Fruit fly (Drosophila melanogaster): ENCODE measurements around the gene Srx.

Gene Srx

dm6 chrX:17829083-17829997, 27.4 kb upstream of the Srx start (continued):
- TF ChIP-seq CG15011 (GFP tag; optimal IDR thresholded peaks at IDR 0.05) (peak; percentile 33), ftz-f1 (GFP tag; optimal IDR thresholded peaks at IDR 0.05) (no peak), CG11093 (GFP tag; IDR thresholded peaks at IDR 0.05) (no peak), CG12236 (GFP tag; optimal IDR thresholded peaks at IDR 0.05) (peak; percentile 10), Xrp1 (GFP tag; IDR thresholded peaks at IDR 0.05) (peak; percentile 67), CG6654 (GFP tag; optimal IDR thresholded peaks at IDR 0.05) (peak; percentile 44), CG15601 (tag; optimal IDR thresholded peaks at IDR 0.05) (peak; percentile 77), CG18764 (GFP tag; optimal IDR thresholded peaks at IDR 0.05) (peak; percentile 6), Mrtf (GFP tag; IDR thresholded peaks at IDR 0.05) (0 out of 3 replicates have a peak, but pooled peaks have one; percentile 5), sima (GFP tag; optimal IDR thresholded peaks at IDR 0.05) (no peak), hb (GFP tag; IDR thresholded peaks at IDR 0.05; ENCODE audit: partially characterized antibody) (no peak), Lhr (GFP tag; optimal IDR thresholded peaks at IDR 0.05) (peak; percentile 70), sens (GFP tag) (peak; percentile 90), kay (GFP tag; optimal IDR thresholded peaks at IDR 0.05) (peak; percentile 10), fu2 (GFP tag; optimal IDR thresholded peaks at IDR 0.05) (no peak), HLH3B (GFP tag; IDR thresholded peaks at IDR 0.05) (peak; percentile 46), tio (GFP tag; optimal IDR thresholded peaks at IDR 0.05) (peak; percentile 44), abd-A (tag; optimal IDR thresholded peaks at IDR 0.05) (peak; percentile 25), CG8924 (tag; optimal IDR thresholded peaks at IDR 0.05) (peak; percentile 75), Mes4 (GFP tag; optimal IDR thresholded peaks at IDR 0.05) (peak; percentile 28), Tbp (GFP tag; optimal IDR thresholded peaks at IDR 0.05) (no peak), sob (GFP tag; IDR thresholded peaks at IDR 0.05) (no peak; the same call in 1 of the 2 replicates), yki (optimal IDR thresholded peaks at IDR 0.05) (peak; percentile 5), tgo (GFP tag; IDR thresholded peaks at IDR 0.05) (no peak), CG9727 (GFP tag; optimal IDR thresholded peaks at IDR 0.05) (peak; percentile 77), CG6175 (GFP tag; IDR thresholded peaks at IDR 0.05) (no peak), HLHmδ (GFP tag; optimal IDR thresholded peaks at IDR 0.05) (no peak), maf-S (GFP tag; optimal IDR thresholded peaks at IDR 0.05) (no peak), twi (tag; optimal IDR thresholded peaks at IDR 0.05) (peak; percentile 69), luna (GFP tag; optimal IDR thresholded peaks at IDR 0.05) (no peak), CG10654 (GFP tag; optimal IDR thresholded peaks at IDR 0.05) (no peak), sisA (GFP tag; IDR thresholded peaks at IDR 0.05) (peak; percentile 38), CG2712 (tag; optimal IDR thresholded peaks at IDR 0.05) (peak; percentile 88), Blimp-1 (GFP tag; optimal IDR thresholded peaks at IDR 0.05) (peak; percentile 50), CG11560 (tag; IDR thresholded peaks at IDR 0.05) (no peak), CG31441 (GFP tag; IDR thresholded peaks at IDR 0.05) (peak; percentile 84), insv (GFP tag; optimal IDR thresholded peaks at IDR 0.05) (peak in 1 of 2 experiments; percentile 11), h (optimal IDR thresholded peaks at IDR 0.05) (no peak), Jarid2 (GFP tag; optimal IDR thresholded peaks at IDR 0.05) (peak; percentile 15), tll (GFP tag; optimal IDR thresholded peaks at IDR 0.05) (peak in 1 of 2 experiments; percentile 89), phol (tag; optimal IDR thresholded peaks at IDR 0.05) (peak; percentile 85), CG10274 (GFP tag; optimal IDR thresholded peaks at IDR 0.05) (no peak), mam (GFP tag; optimal IDR thresholded peaks at IDR 0.05) (no peak), CG9609 (GFP tag; optimal IDR thresholded peaks at IDR 0.05) (peak; percentile 8), jumu (GFP tag; optimal IDR thresholded peaks at IDR 0.05) (peak; percentile 18), CG8359 (GFP tag; optimal IDR thresholded peaks at IDR 0.05; ENCODE audit: borderline replicate concordance) (peak; percentile 63), HmgD (GFP tag; optimal IDR thresholded peaks at IDR 0.05) (no peak), CG1832 (GFP tag; optimal IDR thresholded peaks at IDR 0.05) (no peak), cato (GFP tag; optimal IDR thresholded peaks at IDR 0.05; ENCODE audit: borderline replicate concordance) (no peak)
